Worm (Caenorhabditis elegans): ENCODE results near the gene usp-50.
"Not testable (repeated sequence)": the region's sequence is repeated elsewhere in the genome, so short reads cannot be mapped to it uniquely, and the experiment has no call there.

The usp-50 gene

DNA sequence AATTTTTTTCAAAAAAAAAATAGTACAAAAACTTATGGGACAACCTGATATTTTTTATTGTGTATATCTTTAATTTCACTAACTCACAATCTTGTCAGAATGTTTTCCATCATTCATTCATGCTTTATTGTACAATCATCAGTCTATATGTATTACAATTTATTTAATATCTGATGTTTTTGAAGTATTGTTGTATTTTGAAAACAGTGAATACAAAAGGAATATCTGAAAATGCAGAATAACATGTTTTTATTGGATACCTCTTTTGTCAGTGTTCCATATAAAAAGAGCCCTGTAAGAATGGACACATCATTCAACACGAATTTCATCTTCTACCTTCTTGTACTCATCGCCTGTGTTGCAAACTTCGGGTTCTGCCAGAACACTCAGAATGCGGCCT is 20.9 kb upstream of the usp-50 start, which contains the start of gene C06H5.14:
Gene C06H5.14, plus strand, starts transcription at position 301 of the 400 bp plus-strand sequence.
- TF ChIP-seq F13H6.1, crh-2, snpc-4 (tag; optimal IDR thresholded peaks at IDR 0.05): not testable (repeated sequence)

ce11 chrV:17905765-17906164 is 19.0 kb upstream of the usp-50 start:
- peak; percentile 4 for TF ChIP-seq nhr-129 (tag; optimal IDR thresholded peaks at IDR 0.05)
- TF ChIP-seq nhr-21 (tag; optimal IDR thresholded peaks at IDR 0.05): peak; percentile 40
- no peak for TF ChIP-seq unc-39 (tag; optimal IDR thresholded peaks at IDR 0.05)
- TF ChIP-seq nhr-25 (tag; optimal IDR thresholded peaks at IDR 0.05): peak; percentile 78
- TF ChIP-seq snpc-4 (tag; optimal IDR thresholded peaks at IDR 0.05): no peak
- TF ChIP-seq crh-2 (tag; optimal IDR thresholded peaks at IDR 0.05): peak; percentile 7
- TF ChIP-seq sma-9 (GFP tag; optimal IDR thresholded peaks at IDR 0.05): peak; percentile 26
- TF ChIP-seq sma-9 (tag; optimal IDR thresholded peaks at IDR 0.05): no peak
- TF ChIP-seq lin-39 (tag; optimal IDR thresholded peaks at IDR 0.05): no peak
- no peak for TF ChIP-seq aly-2 (tag; optimal IDR thresholded peaks at IDR 0.05)
- TF ChIP-seq blmp-1 (tag; optimal IDR thresholded peaks at IDR 0.05; ENCODE audit: insufficient read depth): peak; percentile 92

DNA sequence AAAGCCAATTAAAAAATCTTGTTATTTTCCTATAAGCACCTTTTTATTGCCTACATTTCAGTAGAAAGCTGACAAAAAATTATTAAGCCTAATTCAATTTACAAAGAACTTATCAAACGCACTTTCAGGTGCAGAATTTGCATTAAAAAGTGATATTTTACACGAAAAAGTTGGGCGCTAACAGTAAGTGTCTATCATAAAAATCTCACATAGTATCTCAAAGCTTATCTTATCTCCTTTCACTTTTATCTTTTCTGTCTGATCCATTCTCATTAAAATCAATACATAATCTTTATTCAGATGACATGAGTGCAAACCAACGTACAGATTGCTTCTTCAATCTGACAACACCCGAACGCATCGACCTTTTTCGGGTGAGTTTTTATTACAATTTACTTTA is 14.7 kb upstream of the usp-50 start, which contains the start of gene dcar-1:
Gene dcar-1, plus strand, starts transcription at position 301 of the 400 bp plus-strand sequence.
- TF ChIP-seq skn-1 (tag; optimal IDR thresholded peaks at IDR 0.05): no peak

- no peak for TF ChIP-seq sem-4 (tag; optimal IDR thresholded peaks at IDR 0.05)
- no peak for TF ChIP-seq ztf-4 (tag; optimal IDR thresholded peaks at IDR 0.05)
- no peak for TF ChIP-seq nhr-23 (tag; optimal IDR thresholded peaks at IDR 0.05)
Observed at ce11 chrV:17918726-17919125, 6.0 kb upstream of the usp-50 start, which contains the start of gene C06H5.8. Gene C06H5.8, plus strand, starts transcription at chrV:17919026.

DNA sequence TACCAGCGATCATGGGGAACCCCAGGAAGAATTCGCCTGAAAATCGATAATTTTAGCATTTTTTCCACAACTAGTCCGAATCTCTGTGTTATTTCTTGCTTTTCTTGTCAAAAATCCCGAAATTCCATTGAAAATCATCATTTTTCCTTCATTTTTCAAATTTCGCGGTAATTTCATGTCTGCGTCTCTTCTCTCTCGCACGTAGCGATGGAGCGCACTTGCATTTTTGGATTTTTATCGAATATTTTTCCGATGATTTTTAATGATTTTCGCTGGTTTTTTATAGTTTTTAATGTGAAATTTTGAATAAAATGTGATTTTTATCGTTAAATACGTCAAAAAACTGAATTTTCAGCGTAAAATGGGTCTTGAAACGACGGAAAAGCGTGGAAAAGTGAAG is 3.3 kb upstream of the usp-50 start, which contains the start of gene E01B7.2:
Gene E01B7.2, plus strand, starts transcription at position 350 of the 400 bp plus-strand sequence.
- TF ChIP-seq lin-11 (tag; optimal IDR thresholded peaks at IDR 0.05) (peak; percentile 17), ztf-11 (tag; optimal IDR thresholded peaks at IDR 0.05) (no peak), nhr-12 (tag; optimal IDR thresholded peaks at IDR 0.05) (no peak), aly-2 (tag; optimal IDR thresholded peaks at IDR 0.05) (no peak), Y55F3AM.14 (GFP tag; optimal IDR thresholded peaks at IDR 0.05) (no peak), ZK546.5 (tag; optimal IDR thresholded peaks at IDR 0.05) (no peak), peb-1 (tag; optimal IDR thresholded peaks at IDR 0.05) (no peak), F13H6.1 (tag; optimal IDR thresholded peaks at IDR 0.05) (peak; percentile 65), elt-1 (tag; optimal IDR thresholded peaks at IDR 0.05) (no peak), R02D3.7 (tag; optimal IDR thresholded peaks at IDR 0.05) (peak; percentile 39), lin-13 (GFP tag; optimal IDR thresholded peaks at IDR 0.05) (peak; percentile 83), ceh-82 (tag; optimal IDR thresholded peaks at IDR 0.05) (peak; percentile 13), blmp-1 (tag; optimal IDR thresholded peaks at IDR 0.05; ENCODE audit: insufficient read depth) (peak; percentile 18), nhr-11 (tag; optimal IDR thresholded peaks at IDR 0.05) (no peak), sma-3 (GFP tag; optimal IDR thresholded peaks at IDR 0.05) (peak; percentile 77), gmeb-1 (tag; optimal IDR thresholded peaks at IDR 0.05) (peak; percentile 99), zag-1 (tag; optimal IDR thresholded peaks at IDR 0.05) (no peak), unc-62 (GFP tag; optimal IDR thresholded peaks at IDR 0.05) (no peak), nhr-129 (tag; optimal IDR thresholded peaks at IDR 0.05) (peak; percentile 49), nhr-25 (tag; optimal IDR thresholded peaks at IDR 0.05) (peak; percentile 67), lsy-2 (tag; optimal IDR thresholded peaks at IDR 0.05) (peak; percentile 80 to 90), egl-27 (tag; optimal IDR thresholded peaks at IDR 0.05) (peak; percentile 71), snpc-4 (tag; optimal IDR thresholded peaks at IDR 0.05) (peak; percentile 79), C34F6.9 (tag; optimal IDR thresholded peaks at IDR 0.05) (peak; percentile 85), ztf-4 (tag; optimal IDR thresholded peaks at IDR 0.05) (no peak), nhr-237 (tag; optimal IDR thresholded peaks at IDR 0.05) (no peak), fos-1 (tag; optimal IDR thresholded peaks at IDR 0.05) (peak; percentile 12), alr-1 (tag; optimal IDR thresholded peaks at IDR 0.05) (no peak), unc-39 (tag; optimal IDR thresholded peaks at IDR 0.05) (no peak), crh-2 (tag; optimal IDR thresholded peaks at IDR 0.05) (peak; percentile 86), mbf-1 (tag; optimal IDR thresholded peaks at IDR 0.05) (no peak), mdl-1 (tag; optimal IDR thresholded peaks at IDR 0.05) (no peak), sma-9 (GFP tag; optimal IDR thresholded peaks at IDR 0.05) (peak; percentile 76), sma-9 (tag; optimal IDR thresholded peaks at IDR 0.05) (no peak), dmd-4 (tag; optimal IDR thresholded peaks at IDR 0.05) (no peak), ama-1 (optimal IDR thresholded peaks at IDR 0.05) (peak; percentile 67), nhr-6 (tag; optimal IDR thresholded peaks at IDR 0.05) (peak; percentile 72), ceh-16 (tag; optimal IDR thresholded peaks at IDR 0.05) (no peak), nhr-77 (tag; optimal IDR thresholded peaks at IDR 0.05) (no peak), skn-1 (tag; optimal IDR thresholded peaks at IDR 0.05) (peak; percentile 21), elt-3 (tag; optimal IDR thresholded peaks at IDR 0.05) (no peak)

All from whole organism, L2 larva.